Worm (Caenorhabditis elegans) whole organism, L1 larva: ENCODE data around the gene C16C10.9.

Experiments
- ama-1 ChIP-seq: fragments of 150-350 bp; optimal IDR thresholded peaks from 2 replicates; lab custom pipeline; 2014
- ces-1 ChIP-seq: fragments of 150-350 bp; optimal IDR thresholded peaks from 2 replicates; lab custom pipeline; 2014; ENCODE audit warnings: missing biosample characterization, missing genetic modification reagents, missing genetic modification characterization
- efl-1 ChIP-seq, 4 experiments: fragments of 150-350 bp; optimal IDR thresholded peaks in 3 of 4; peaks in 1 of 4; 1 replicate in 1 of 4; 2 replicates in 3 of 4; lab custom pipeline; 2014; ENCODE audit warnings: missing biosample characterization in 2 of 4, missing genetic modification characterization in 2 of 4, missing genetic modification reagents in 2 of 4
- egl-27 ChIP-seq, 2 experiments: fragments of 150-350 bp in 1 of 2; sonication (generic microtip); optimal IDR thresholded peaks; 3 replicates each; lab custom pipeline; 2017 to 2018; ENCODE audit warnings: missing biosample characterization in 2 of 2, missing genetic modification characterization in 2 of 2, missing genetic modification reagents in 2 of 2
- elt-3 ChIP-seq, 6 experiments: fragments of 150-350 bp in 1 of 6; sonication (generic microtip); optimal IDR thresholded peaks; 2 replicates each; lab custom pipeline; 2017 to 2018; ENCODE audit warnings: missing biosample characterization in 6 of 6, missing genetic modification characterization in 6 of 6, inconsistent platforms in 1 of 6
- fkh-10 ChIP-seq: sonication (generic microtip); optimal IDR thresholded peaks from 2 replicates; lab custom pipeline; 2017; ENCODE audit warnings: missing biosample characterization, missing genetic modification reagents, missing genetic modification characterization
- jun-1 ChIP-seq: fragments of 150-350 bp; optimal IDR thresholded peaks from 2 replicates; lab custom pipeline; 2014; ENCODE audit warnings: missing biosample characterization, missing genetic modification reagents, missing genetic modification characterization
- lin-15B ChIP-seq: fragments of 150-350 bp; sonication (generic microtip); optimal IDR thresholded peaks from 3 replicates; lab custom pipeline; 2014; ENCODE audit warnings: missing biosample characterization, missing genetic modification characterization
- mep-1 ChIP-seq: fragments of 150-350 bp; optimal IDR thresholded peaks from 2 replicates; lab custom pipeline; 2014; ENCODE audit warnings: missing biosample characterization, missing genetic modification characterization
- nhr-77 ChIP-seq: fragments of 150-350 bp; optimal IDR thresholded peaks from 2 replicates; lab custom pipeline; 2014; ENCODE audit warnings: missing biosample characterization, missing genetic modification characterization
- skn-1 ChIP-seq: fragments of 150-350 bp; optimal IDR thresholded peaks from 2 replicates; lab custom pipeline; 2014; ENCODE audit warnings: missing biosample characterization, missing genetic modification characterization
- unc-62 ChIP-seq: fragments of 150-350 bp; optimal IDR thresholded peaks from 2 replicates; lab custom pipeline; 2014; ENCODE audit warnings: missing biosample characterization, missing genetic modification reagents, missing genetic modification characterization

- TF ChIP-seq efl-1 (optimal IDR thresholded peaks at IDR 0.05; lab: Kevin White, UChicago) (peak; percentile 76 to 86), efl-1 (GFP tag; optimal IDR thresholded peaks at IDR 0.05 in 1 of 2; lab: Kevin White, UChicago) (peak; percentile 67 to 95), fkh-10 (GFP tag; lab: Kevin White, UChicago) (peak; percentile 90), elt-3 (tag; optimal IDR thresholded peaks at IDR 0.05; lab: Kevin White, UChicago) (peak in 4 of 6 experiments; percentile 25 to 75 (median 64)), ama-1 (lab: Kevin White, UChicago) (peak; percentile 45), nhr-77 (peak; percentile 84), egl-27 (tag; optimal IDR thresholded peaks at IDR 0.05; lab: Kevin White, UChicago) (peak in 1 of 2 experiments; percentile 65), mep-1 (tag; lab: Kevin White, UChicago) (peak; percentile 91), lin-15B (tag; lab: Kevin White, UChicago) (peak; percentile 68), unc-62 (GFP tag; lab: Kevin White, UChicago) (peak; percentile 4), jun-1 (tag; lab: Kevin White, UChicago) (peak; percentile 94), skn-1 (tag; lab: Kevin White, UChicago) (peak; percentile 95), ces-1 (GFP tag; lab: Kevin White, UChicago) (no peak)
Observed at ce11 chrIII:4193659-4194103, 36.5 kb upstream of the C16C10.9 start, which contains the start of gene xbp-1.
